Worm (Caenorhabditis elegans) whole organism, mixed stage, embryonic: ENCODE data around the gene srx-5.

Experiments
- M03D4.4 ChIP-seq: sonication (generic microtip); optimal IDR thresholded peaks from 2 replicates; lab custom pipeline; 2017; ENCODE audit warnings: mild to moderate bottlenecking, missing genetic modification characterization, missing compliant biosample characterization
- bed-3 ChIP-seq: fragments of 200-800 bp; sonication (Bioruptor generic); optimal IDR thresholded peaks from 3 replicates; lab custom pipeline; 2018; ENCODE audit warnings: mild to moderate bottlenecking, missing genetic modification characterization, moderate library complexity, missing compliant biosample characterization
- blmp-1 ChIP-seq: fragments of 150-350 bp; optimal IDR thresholded peaks from 2 replicates; lab custom pipeline; 2014; ENCODE audit warnings: missing biosample characterization, missing genetic modification characterization
- ceh-39 ChIP-seq: fragments of 150-350 bp; optimal IDR thresholded peaks from 2 replicates; lab custom pipeline; 2014; ENCODE audit warnings: missing biosample characterization, missing genetic modification characterization
- ceh-43 ChIP-seq: fragments of 200-800 bp; sonication (Bioruptor generic); optimal IDR thresholded peaks from 2 replicates; lab custom pipeline; 2018; ENCODE audit warnings: mild to moderate bottlenecking, missing genetic modification characterization, moderate library complexity, missing compliant biosample characterization
- ceh-83 ChIP-seq: fragments of 200-800 bp; sonication (Bioruptor generic); optimal IDR thresholded peaks from 2 replicates; lab custom pipeline; 2018; ENCODE audit warnings: mild to moderate bottlenecking, missing genetic modification characterization, missing compliant biosample characterization
- ces-1 ChIP-seq: fragments of 150-350 bp; optimal IDR thresholded peaks from 2 replicates; lab custom pipeline; 2014; ENCODE audit warnings: missing biosample characterization, missing genetic modification reagents, missing genetic modification characterization
- cnd-1 ChIP-seq: fragments of 200-800 bp; sonication (Bioruptor generic); optimal IDR thresholded peaks from 2 replicates; lab custom pipeline; 2018; ENCODE audit warnings: mild to moderate bottlenecking, missing genetic modification characterization, missing compliant biosample characterization
- drap-1 ChIP-seq: fragments of 200-800 bp; sonication (Bioruptor generic); optimal IDR thresholded peaks from 3 replicates; lab custom pipeline; 2018; ENCODE audit warnings: mild to moderate bottlenecking, missing genetic modification characterization, missing compliant biosample characterization
- elt-1 ChIP-seq: sonication (generic microtip); optimal IDR thresholded peaks from 2 replicates; lab custom pipeline; 2017; ENCODE audit warnings: missing genetic modification characterization, mild to moderate bottlenecking, missing compliant biosample characterization, antibody characterized with exemption, moderate library complexity, borderline replicate concordance; ENCODE audit not compliant: insufficient read depth
- elt-3 ChIP-seq: fragments of 150-350 bp; optimal IDR thresholded peaks from 2 replicates; lab custom pipeline; 2014; ENCODE audit warnings: missing biosample characterization, missing genetic modification characterization
- flh-1 ChIP-seq: fragments of 200-800 bp; sonication (Bioruptor generic); optimal IDR thresholded peaks from 2 replicates; lab custom pipeline; 2018; ENCODE audit warnings: mild to moderate bottlenecking, missing genetic modification characterization, moderate library complexity, missing compliant biosample characterization
- ham-2 ChIP-seq: fragments of 200-800 bp; sonication (Bioruptor generic); optimal IDR thresholded peaks from 2 replicates; lab custom pipeline; 2018; ENCODE audit warnings: mild to moderate bottlenecking, missing genetic modification characterization, missing compliant biosample characterization
- hlh-1 ChIP-seq: fragments of 150-350 bp; optimal IDR thresholded peaks from 2 replicates; lab custom pipeline; 2014; ENCODE audit warnings: missing biosample characterization, missing genetic modification reagents, missing genetic modification characterization
- lin-13 ChIP-seq: fragments of 150-350 bp; optimal IDR thresholded peaks from 2 replicates; lab custom pipeline; 2014; ENCODE audit warnings: missing biosample characterization, missing genetic modification characterization
- lin-32 ChIP-seq: fragments of 200-800 bp; sonication (Bioruptor generic); optimal IDR thresholded peaks from 2 replicates; lab custom pipeline; 2018; ENCODE audit warnings: mild to moderate bottlenecking, missing genetic modification characterization, missing compliant biosample characterization
- lsy-2 ChIP-seq: fragments of 150-350 bp; optimal IDR thresholded peaks from 2 replicates; lab custom pipeline; 2014; ENCODE audit warnings: missing biosample characterization, missing genetic modification characterization
- mab-5 ChIP-seq: fragments of 150-350 bp; optimal IDR thresholded peaks from 2 replicates; lab custom pipeline; 2014; ENCODE audit warnings: missing biosample characterization, missing genetic modification characterization
- mep-1 ChIP-seq: fragments of 150-350 bp; optimal IDR thresholded peaks from 2 replicates; lab custom pipeline; 2017; ENCODE audit warnings: missing biosample characterization, missing genetic modification reagents, missing genetic modification characterization, inconsistent platforms
- mls-2 ChIP-seq: sonication (generic microtip); optimal IDR thresholded peaks from 2 replicates; lab custom pipeline; 2016; ENCODE audit warnings: mild to moderate bottlenecking, missing genetic modification characterization, moderate library complexity, missing compliant biosample characterization
- nhr-12 ChIP-seq: fragments of 150-350 bp; optimal IDR thresholded peaks from 2 replicates; lab custom pipeline; 2014; ENCODE audit warnings: missing biosample characterization, missing genetic modification characterization
- nhr-2 ChIP-seq: fragments of 150-350 bp; optimal IDR thresholded peaks from 2 replicates; lab custom pipeline; 2014; ENCODE audit warnings: missing biosample characterization, missing genetic modification characterization
- nhr-237 ChIP-seq: fragments of 150-350 bp; optimal IDR thresholded peaks from 2 replicates; lab custom pipeline; 2014; ENCODE audit warnings: missing biosample characterization, missing genetic modification characterization
- nhr-28 ChIP-seq: fragments of 150-350 bp; optimal IDR thresholded peaks from 2 replicates; lab custom pipeline; 2014; ENCODE audit warnings: missing biosample characterization, missing genetic modification characterization
- nhr-76 ChIP-seq: sonication (generic microtip); optimal IDR thresholded peaks from 2 replicates; lab custom pipeline; 2017; ENCODE audit warnings: missing biosample characterization, missing genetic modification characterization
- sem-2 ChIP-seq: fragments of 200-800 bp; sonication (Bioruptor generic); optimal IDR thresholded peaks from 2 replicates; lab custom pipeline; 2018; ENCODE audit warnings: mild to moderate bottlenecking, missing genetic modification characterization, missing compliant biosample characterization
- tbx-8 ChIP-seq: fragments of 200-800 bp; sonication (Bioruptor generic); optimal IDR thresholded peaks from 2 replicates; lab custom pipeline; 2018; ENCODE audit warnings: mild to moderate bottlenecking, missing genetic modification characterization, moderate library complexity, missing compliant biosample characterization
- unc-120 ChIP-seq: sonication (generic microtip); optimal IDR thresholded peaks from 2 replicates; lab custom pipeline; 2017; ENCODE audit warnings: missing genetic modification characterization, missing compliant biosample characterization; ENCODE audit not compliant: poor library complexity, severe bottlenecking
- unc-39 ChIP-seq: fragments of 150-350 bp; optimal IDR thresholded peaks from 2 replicates; lab custom pipeline; 2014; ENCODE audit warnings: missing biosample characterization, missing genetic modification characterization
- unc-62 ChIP-seq: fragments of 150-350 bp; optimal IDR thresholded peaks from 2 replicates; lab custom pipeline; 2014; ENCODE audit warnings: missing biosample characterization, missing genetic modification reagents, missing genetic modification characterization
- zip-8 ChIP-seq: fragments of 150-350 bp; optimal IDR thresholded peaks from 2 replicates; lab custom pipeline; 2014; ENCODE audit warnings: missing biosample characterization, missing genetic modification characterization

Gene srx-5

ce11 chrV:683858-684257 lies 16.0 kb upstream of the srx-5 start, which contains the start of gene F31F4.1:
TSS of gene F31F4.1 (plus strand) at chrV:684060.
- TF ChIP-seq hlh-1 (tag; lab: Kevin White, UChicago) (no peak), nhr-28 (no peak), lin-13 (tag; lab: Kevin White, UChicago) (no peak), ces-1 (GFP tag; lab: Kevin White, UChicago) (no peak), unc-62 (GFP tag; lab: Kevin White, UChicago) (no peak), ceh-39 (tag; lab: Kevin White, UChicago) (no peak), elt-3 (tag; lab: Kevin White, UChicago) (no peak), ham-2 (GFP tag; lab: Kevin White, UChicago) (no peak), bed-3 (no peak), unc-120 (tag; lab: Kevin White, UChicago) (no peak), ceh-83 (GFP tag; lab: Kevin White, UChicago) (no peak), unc-39 (tag; lab: Kevin White, UChicago) (no peak), elt-1 (no peak), mab-5 (tag; lab: Kevin White, UChicago) (no peak), M03D4.4 (tag; lab: Kevin White, UChicago) (no peak), nhr-76 (no peak), mep-1 (tag; lab: Kevin White, UChicago) (no peak), lin-32 (GFP tag; lab: Kevin White, UChicago) (no peak), drap-1 (GFP tag; lab: Kevin White, UChicago) (no peak)

- TF ChIP-seq tbx-8 (no peak), bed-3 (no peak), lsy-2 (tag; lab: Kevin White, UChicago) (no peak), blmp-1 (tag; lab: Kevin White, UChicago) (no peak), nhr-237 (no peak), zip-8 (tag; lab: Kevin White, UChicago) (no peak), sem-2 (GFP tag; lab: Kevin White, UChicago) (no peak), cnd-1 (tag; lab: Kevin White, UChicago) (no peak), M03D4.4 (tag; lab: Kevin White, UChicago) (no peak), unc-120 (tag; lab: Kevin White, UChicago) (no peak), mls-2 (no peak), mab-5 (tag; lab: Kevin White, UChicago) (no peak), ceh-43 (GFP tag; lab: Kevin White, UChicago) (no peak), lin-13 (tag; lab: Kevin White, UChicago) (no peak), nhr-76 (no peak), elt-1 (no peak), hlh-1 (tag; lab: Kevin White, UChicago) (no peak), ceh-39 (tag; lab: Kevin White, UChicago) (no peak), nhr-28 (no peak)
These were observed 12.5 kb upstream of the srx-5 start, which contains the start of gene H25P19.1 for ce11 chrV:687384-687783. TSS of gene H25P19.1 (plus strand) at chrV:687684.

DNA sequence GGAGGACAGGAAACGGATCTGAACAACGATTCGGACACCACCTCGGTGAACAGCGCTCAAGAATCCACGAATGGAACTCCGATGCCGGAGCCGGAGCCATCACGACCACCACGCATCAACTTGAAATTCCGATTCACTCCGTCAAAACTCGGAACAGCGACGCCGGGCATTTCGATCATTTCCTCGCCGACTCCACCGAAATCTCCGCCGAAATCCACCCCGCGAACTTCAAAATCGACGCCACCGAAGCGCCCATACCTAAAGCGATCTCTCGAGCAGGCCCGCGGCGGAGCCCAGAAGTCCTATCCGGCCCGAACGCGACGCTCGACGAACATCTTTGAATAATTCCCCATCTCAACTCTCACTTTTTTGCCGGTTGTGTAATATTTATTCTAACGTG lies 10.3 kb upstream of the srx-5 start:
- TF ChIP-seq mab-5 (tag; lab: Kevin White, UChicago) (no peak), ceh-39 (tag; lab: Kevin White, UChicago) (no peak), M03D4.4 (tag; lab: Kevin White, UChicago) (no peak), tbx-8 (no peak), ceh-83 (GFP tag; lab: Kevin White, UChicago) (no peak), mls-2 (no peak), hlh-1 (tag; lab: Kevin White, UChicago) (no peak), nhr-12 (no peak), unc-39 (tag; lab: Kevin White, UChicago) (no peak), lin-13 (tag; lab: Kevin White, UChicago) (no peak), nhr-28 (no peak), nhr-2 (no peak), bed-3 (no peak), cnd-1 (tag; lab: Kevin White, UChicago) (no peak), drap-1 (GFP tag; lab: Kevin White, UChicago) (no peak), elt-1 (no peak), flh-1 (GFP tag; lab: Kevin White, UChicago) (no peak)

ce11 chrV:692720-693422 lies 7.0 kb upstream of the srx-5 start, which contains the start of gene srx-4:
TSS of gene srx-4 (minus strand) at chrV:692770.
- TF ChIP-seq unc-120 (tag; lab: Kevin White, UChicago) (no peak), elt-3 (tag; lab: Kevin White, UChicago) (no peak)
